Worm (Caenorhabditis elegans) whole organism, early embryonic: ENCODE results near the gene dab-1.

Source experiments
- B0310.2 ChIP-seq: sonication (generic microtip); optimal IDR thresholded peaks from 2 replicates; lab custom pipeline; 2016; ENCODE audit warnings: mild to moderate bottlenecking, missing genetic modification characterization, missing compliant biosample characterization
- F13C5.2 ChIP-seq: sonication (generic microtip); optimal IDR thresholded peaks from 2 replicates; lab custom pipeline; 2017; ENCODE audit warnings: mild to moderate bottlenecking, missing genetic modification characterization, inconsistent platforms, missing compliant biosample characterization
- aly-1 ChIP-seq: sonication (generic microtip); optimal IDR thresholded peaks from 2 replicates; lab custom pipeline; 2016; ENCODE audit warnings: missing genetic modification characterization, missing compliant biosample characterization
- ama-1 ChIP-seq: fragments of 150-350 bp; optimal IDR thresholded peaks from 2 replicates; lab custom pipeline; 2014
- ceh-13 ChIP-seq: fragments of 200-800 bp; sonication (Bioruptor generic); optimal IDR thresholded peaks from 2 replicates; lab custom pipeline; 2018; ENCODE audit warnings: mild to moderate bottlenecking, missing genetic modification characterization, missing compliant biosample characterization
- ceh-36 ChIP-seq: sonication (generic microtip); optimal IDR thresholded peaks from 2 replicates; lab custom pipeline; 2016; ENCODE audit warnings: missing genetic modification characterization, inconsistent platforms, missing compliant biosample characterization
- ets-7 ChIP-seq: sonication (generic microtip); optimal IDR thresholded peaks from 2 replicates; lab custom pipeline; 2016; ENCODE audit warnings: missing genotype, missing genetic modification characterization, missing compliant biosample characterization
- flt-1 ChIP-seq: fragments of 200-800 bp; sonication (Bioruptor generic); IDR thresholded peaks from 2 replicates; pipeline ENCODE4 v1.3.6; 2022; ENCODE audit warnings: missing genetic modification characterization, missing compliant biosample characterization
- hmbx-1 ChIP-seq: sonication (generic microtip); optimal IDR thresholded peaks from 2 replicates; lab custom pipeline; 2016; ENCODE audit warnings: mild to moderate bottlenecking, missing genetic modification characterization, missing compliant biosample characterization
- hmg-4 ChIP-seq: fragments of 200-800 bp; sonication (Bioruptor generic); optimal IDR thresholded peaks from 2 replicates; lab custom pipeline; 2018; ENCODE audit warnings: mild to moderate bottlenecking, missing genetic modification characterization, missing compliant biosample characterization
- hnd-1 ChIP-seq: sonication (generic microtip); optimal IDR thresholded peaks from 2 replicates; lab custom pipeline; 2016; ENCODE audit warnings: missing genetic modification characterization, missing compliant biosample characterization
- pes-1 ChIP-seq: fragments of 200-800 bp; sonication (Bioruptor generic); IDR thresholded peaks from 2 replicates; pipeline ENCODE4 v1.3.6; 2022; ENCODE audit warnings: missing genetic modification reagents, missing genetic modification characterization, missing compliant biosample characterization
- scrt-1 ChIP-seq: fragments of 200-800 bp; sonication (Bioruptor generic); IDR thresholded peaks from 2 replicates; pipeline ENCODE4 v1.3.6; 2022; ENCODE audit warnings: missing genetic modification characterization, missing compliant biosample characterization
- sea-1 ChIP-seq: fragments of 200-800 bp; sonication (Bioruptor generic); conservative IDR thresholded peaks from 2 replicates; pipeline ENCODE4 v1.3.6; 2022; ENCODE audit warnings: missing genetic modification characterization, missing compliant biosample characterization
- tbx-11 ChIP-seq: fragments of 200-800 bp; sonication (Bioruptor generic); IDR thresholded peaks from 2 replicates; pipeline ENCODE4 v1.3.6; 2022; ENCODE audit warnings: missing genetic modification characterization, missing compliant biosample characterization
- tbx-37 ChIP-seq: fragments of 200-800 bp; sonication (Bioruptor generic); conservative IDR thresholded peaks from 2 replicates; pipeline ENCODE4 v1.3.6; 2022; ENCODE audit warnings: missing genetic modification reagents, missing genetic modification characterization, missing compliant biosample characterization
- tra-4 ChIP-seq: sonication (generic microtip); optimal IDR thresholded peaks from 2 replicates; lab custom pipeline; 2017; ENCODE audit warnings: missing genetic modification characterization, missing compliant biosample characterization

The dab-1 gene

DNA sequence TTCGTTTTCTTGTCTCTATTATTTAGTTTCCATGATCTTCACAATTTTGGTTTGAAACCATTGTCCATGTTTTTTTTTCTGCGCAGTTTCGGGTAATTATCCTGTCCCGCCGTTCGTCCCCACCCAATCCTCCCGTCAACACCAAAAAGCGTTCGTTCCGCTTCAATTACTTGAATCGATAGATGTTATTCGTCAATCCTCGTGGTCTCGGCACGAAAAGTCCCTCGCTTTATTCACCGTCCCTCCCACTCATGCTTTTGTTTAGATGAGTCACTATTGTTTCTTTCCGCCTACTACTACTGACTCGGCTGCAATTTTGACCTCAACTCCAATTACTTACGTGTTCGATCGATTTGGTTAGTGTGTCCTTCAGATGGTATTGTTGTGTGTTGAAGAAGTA lies 1.2 kb downstream of the dab-1 start:
- no peak for TF ChIP-seq pes-1 (GFP tag; lab: Robert Waterston, UW)
- peak; percentile 16 for TF ChIP-seq hmg-4

- TF ChIP-seq ama-1 (lab: Kevin White, UChicago), result no peak
- no peak for TF ChIP-seq F13C5.2 (tag; lab: Kevin White, UChicago)
- TF ChIP-seq hmg-4, result no peak
- TF ChIP-seq pes-1 (GFP tag; lab: Robert Waterston, UW), result no peak
- TF ChIP-seq scrt-1, result no peak
These were observed 1.8 kb downstream of the dab-1 start for ce11 chrII:8223945-8224344.

ce11 chrII:8224623-8225022 lies 2.4 kb downstream of the dab-1 start:
- TF ChIP-seq ceh-36 (tag; lab: Kevin White, UChicago), result no peak
- no peak for TF ChIP-seq tbx-37 (GFP tag; lab: Robert Waterston, UW)
- no peak for TF ChIP-seq B0310.2 (tag; lab: Kevin White, UChicago)
- no peak for TF ChIP-seq flt-1
- no peak for TF ChIP-seq aly-1 (tag; lab: Kevin White, UChicago)
- no peak for TF ChIP-seq ets-7
- no peak for TF ChIP-seq tra-4 (tag; lab: Kevin White, UChicago)
- no peak for TF ChIP-seq sea-1
- TF ChIP-seq pes-1 (GFP tag; lab: Robert Waterston, UW), result no peak
- no peak for TF ChIP-seq ceh-13 (GFP tag; lab: Kevin White, UChicago)
- no peak for TF ChIP-seq scrt-1

ce11 chrII:8225347-8225746 lies 3.2 kb downstream of the dab-1 start:
- TF ChIP-seq F13C5.2 (tag; lab: Kevin White, UChicago), result no peak
- TF ChIP-seq flt-1, result no peak
- no peak for TF ChIP-seq ama-1 (lab: Kevin White, UChicago)
- TF ChIP-seq tbx-11 (GFP tag; lab: Robert Waterston, UW), result no peak

DNA sequence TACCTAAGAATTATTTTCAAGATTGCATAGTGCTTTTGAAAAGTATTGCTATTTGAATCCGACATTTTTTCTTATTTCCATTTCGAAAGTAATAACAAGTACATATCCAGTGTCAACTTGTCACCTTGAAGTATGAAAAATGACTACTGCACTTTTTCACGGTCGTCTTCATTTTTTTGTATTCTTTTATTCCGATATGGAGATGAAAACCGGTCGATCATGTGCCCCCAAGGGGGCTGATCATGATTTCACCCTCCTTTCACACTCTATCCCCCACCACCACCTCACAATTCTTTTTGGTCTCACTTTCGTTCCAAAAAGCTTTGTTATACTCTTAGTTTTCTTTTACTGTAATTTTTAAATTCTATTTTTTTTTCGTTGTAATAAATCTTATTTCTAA lies 3.7 kb downstream of the dab-1 start:
- no peak for TF ChIP-seq ceh-13 (GFP tag; lab: Kevin White, UChicago)

ce11 chrII:8226475-8226874 lies 4.3 kb downstream of the dab-1 start:
- TF ChIP-seq ama-1 (lab: Kevin White, UChicago), result no peak
- no peak for TF ChIP-seq B0310.2 (tag; lab: Kevin White, UChicago)
- TF ChIP-seq ceh-13 (GFP tag; lab: Kevin White, UChicago), result no peak
- TF ChIP-seq tra-4 (tag; lab: Kevin White, UChicago), result no peak
- TF ChIP-seq flt-1, result no peak
- TF ChIP-seq pes-1 (GFP tag; lab: Robert Waterston, UW), result no peak
- no peak for TF ChIP-seq F13C5.2 (tag; lab: Kevin White, UChicago)
- no peak for TF ChIP-seq hmbx-1 (tag; lab: Kevin White, UChicago)
- no peak for TF ChIP-seq ceh-36 (tag; lab: Kevin White, UChicago)
- TF ChIP-seq sea-1, result no peak
- TF ChIP-seq ets-7, result no peak

- no peak for TF ChIP-seq tra-4 (tag; lab: Kevin White, UChicago)
- no peak for TF ChIP-seq tbx-11 (GFP tag; lab: Robert Waterston, UW)
- no peak for TF ChIP-seq flt-1
- TF ChIP-seq hnd-1 (tag; lab: Kevin White, UChicago), result no peak
- TF ChIP-seq ceh-13 (GFP tag; lab: Kevin White, UChicago), result no peak
- no peak for TF ChIP-seq tbx-37 (GFP tag; lab: Robert Waterston, UW)
- TF ChIP-seq aly-1 (tag; lab: Kevin White, UChicago), result no peak
- no peak for TF ChIP-seq B0310.2 (tag; lab: Kevin White, UChicago)
- TF ChIP-seq ets-7, result no peak
- TF ChIP-seq ama-1 (lab: Kevin White, UChicago), result no peak
- no peak for TF ChIP-seq ceh-36 (tag; lab: Kevin White, UChicago)
- TF ChIP-seq pes-1 (GFP tag; lab: Robert Waterston, UW), result no peak
These were observed 8.8 kb downstream of the dab-1 start, which contains the start of gene M110.9 for ce11 chrII:8230976-8231375. TSS of gene M110.9 (plus strand) at chrII:8231276.

DNA sequence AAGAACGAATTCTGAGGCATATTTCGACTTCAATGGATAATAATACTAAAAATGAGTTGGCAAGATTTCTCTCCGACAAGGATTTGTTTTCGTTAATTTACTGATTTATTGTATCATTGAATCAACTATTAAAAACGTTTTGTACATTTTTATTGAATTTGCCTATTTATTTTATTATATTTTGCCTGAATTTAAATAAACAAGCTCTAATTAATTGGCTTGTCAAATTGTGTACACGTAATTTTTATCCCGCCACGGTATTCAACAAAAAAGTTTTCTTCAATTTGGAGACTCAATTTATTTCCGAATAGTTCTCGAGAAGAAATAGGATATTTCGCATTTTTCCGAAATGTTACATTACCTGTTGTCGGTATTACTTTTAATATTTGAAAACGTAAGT lies 10.3 kb downstream of the dab-1 start, which contains the start of gene M110.7:
Gene M110.7 (plus strand): TSS at position 301 of the 400 bp plus-strand sequence.
- no peak for TF ChIP-seq tra-4 (tag; lab: Kevin White, UChicago)

DNA sequence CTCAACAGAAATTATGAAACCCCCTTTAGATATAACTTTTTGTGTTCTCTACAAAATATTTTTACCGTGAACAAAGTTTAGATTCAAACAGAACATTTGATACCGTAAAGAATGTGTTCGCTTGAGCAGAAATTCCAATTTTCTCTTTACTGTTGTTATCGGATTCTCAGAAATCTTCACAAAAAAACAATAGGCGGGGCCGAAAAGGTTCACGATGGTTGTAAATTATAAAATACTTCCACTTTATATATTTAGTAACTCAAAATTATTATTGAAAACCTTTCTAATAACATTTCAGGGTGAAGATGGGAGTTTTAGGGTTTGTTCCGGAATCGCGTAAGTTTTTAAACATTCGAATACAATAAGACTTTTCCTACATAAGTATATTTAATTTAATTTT lies 16.0 kb downstream of the dab-1 start, which contains the start of gene nlp-5:
Gene nlp-5 (plus strand): TSS at position 301 of the 400 bp plus-strand sequence.
- TF ChIP-seq ceh-13 (GFP tag; lab: Kevin White, UChicago) (no peak), pes-1 (GFP tag; lab: Robert Waterston, UW) (no peak), scrt-1 (no peak), F13C5.2 (tag; lab: Kevin White, UChicago) (no peak), hmbx-1 (tag; lab: Kevin White, UChicago) (no peak), tbx-37 (GFP tag; lab: Robert Waterston, UW) (no peak), aly-1 (tag; lab: Kevin White, UChicago) (no peak), ceh-36 (tag; lab: Kevin White, UChicago) (no peak), ama-1 (lab: Kevin White, UChicago) (no peak), flt-1 (no peak), hmg-4 (no peak), tra-4 (tag; lab: Kevin White, UChicago) (no peak), sea-1 (no peak), tbx-11 (GFP tag; lab: Robert Waterston, UW) (no peak), hnd-1 (tag; lab: Kevin White, UChicago) (no peak), B0310.2 (tag; lab: Kevin White, UChicago) (no peak), ets-7 (no peak)
